Fruit fly (Drosophila melanogaster): Measurements from ENCODE around the gene CG3558.

CG3558 gene

dm6 chr2L:2987681-2988381 is 4.8 kb upstream of the CG3558 start, which contains the start of the genes Chd1 and Bem46 (continued):
- TF ChIP-seq CG17359 (tag; optimal IDR thresholded peaks at IDR 0.05) (peak; percentile 79), dpn (GFP tag; optimal IDR thresholded peaks at IDR 0.05) (peak; percentile 75 to 89), inv (GFP tag; IDR thresholded peaks at IDR 0.05; ENCODE audit: partially characterized antibody) (peak; percentile 39; the same call in 1 of the 2 replicates), CG8944 (GFP tag; optimal IDR thresholded peaks at IDR 0.05) (peak; percentile 70), CG10366 (GFP tag; IDR thresholded peaks at IDR 0.05) (peak; percentile 78), schlank (tag; optimal IDR thresholded peaks at IDR 0.05) (peak; percentile 51), CG12104 (GFP tag; optimal IDR thresholded peaks at IDR 0.05) (peak; percentile 80), gsb (GFP tag; IDR thresholded peaks at IDR 0.05) (peak; percentile 42; the same call in 1 of the 2 replicates), CG1647 (GFP tag; optimal IDR thresholded peaks at IDR 0.05) (peak; percentile 41), CG6765 (GFP tag; optimal IDR thresholded peaks at IDR 0.05) (peak; percentile 54), CG13123 (GFP tag; optimal IDR thresholded peaks at IDR 0.05) (peak; percentile 78), hkb (optimal IDR thresholded peaks at IDR 0.05) (no peak), hkb (GFP tag; IDR thresholded peaks at IDR 0.05) (peak; percentile 72), CG9876 (GFP tag; optimal IDR thresholded peaks at IDR 0.05) (peak; percentile 16), CG14014 (GFP tag; IDR thresholded peaks at IDR 0.05) (peak; percentile 84), CG14667 (GFP tag; IDR thresholded peaks at IDR 0.05) (peak; percentile 83), CG12659 (GFP tag; optimal IDR thresholded peaks at IDR 0.05) (peak; percentile 94), Hsf (GFP tag; optimal IDR thresholded peaks at IDR 0.05) (peak; percentile 87), CG15696 (tag; optimal IDR thresholded peaks at IDR 0.05) (peak; percentile 79), Ssrp (tag; optimal IDR thresholded peaks at IDR 0.05) (peak; percentile 89), CG11085 (GFP tag; IDR thresholded peaks at IDR 0.05) (peak; percentile 57; the same call in 1 of the 2 replicates), crp (GFP tag; optimal IDR thresholded peaks at IDR 0.05) (peak; percentile 64 to 92), CG17328 (GFP tag; IDR thresholded peaks at IDR 0.05) (peak; percentile 74), Ravus (GFP tag; IDR thresholded peaks at IDR 0.05) (peak; percentile 25), mam (GFP tag; optimal IDR thresholded peaks at IDR 0.05) (peak; percentile 89), Side (GFP tag; optimal IDR thresholded peaks at IDR 0.05) (peak; percentile 18), Hr3 (GFP tag; optimal IDR thresholded peaks at IDR 0.05) (peak; percentile 92), jigr1 (GFP tag; IDR thresholded peaks at IDR 0.05) (no peak; the same call in none of the 3 replicates), sqz (GFP tag; optimal IDR thresholded peaks at IDR 0.05) (no peak), TFAM (GFP tag; optimal IDR thresholded peaks at IDR 0.05) (no peak), zen2 (GFP tag; IDR thresholded peaks at IDR 0.05; ENCODE audit: partially characterized antibody) (0 out of 3 replicates have a peak, but pooled peaks have one; percentile 27), ken (GFP tag; IDR thresholded peaks at IDR 0.05) (peak; percentile 83), Hr78 (GFP tag; optimal IDR thresholded peaks at IDR 0.05) (no peak), CG11560 (tag; IDR thresholded peaks at IDR 0.05) (peak; percentile 70; the same call in 2 of the 3 replicates), Abd-B (GFP tag; optimal IDR thresholded peaks at IDR 0.05) (peak; percentile 92), Atf6 (GFP tag; IDR thresholded peaks at IDR 0.05) (peak; percentile 73), CG18599 (GFP tag; optimal IDR thresholded peaks at IDR 0.05) (peak; percentile 88), ems (GFP tag; optimal IDR thresholded peaks at IDR 0.05) (peak; percentile 69), nau (GFP tag; optimal IDR thresholded peaks at IDR 0.05) (no peak), CG14441 (GFP tag; IDR thresholded peaks at IDR 0.05) (peak; percentile 78), klu (GFP tag; IDR thresholded peaks at IDR 0.05) (peak; percentile 87), slbo (GFP tag; IDR thresholded peaks at IDR 0.05) (peak; percentile 93), Hey (tag; optimal IDR thresholded peaks at IDR 0.05) (no peak), Pdp1 (GFP tag; optimal IDR thresholded peaks at IDR 0.05) (peak; percentile 79 to 82), CG42726 (GFP tag; IDR thresholded peaks at IDR 0.05; ENCODE audit: partially characterized antibody) (no peak), unc-4 (GFP tag; IDR thresholded peaks at IDR 0.05; ENCODE audit: partially characterized antibody) (0 out of 2 replicates have a peak, but pooled peaks have one; percentile 14), CG2889 (GFP tag; IDR thresholded peaks at IDR 0.05) (peak; percentile 84; the same call in 2 of the 3 replicates), slou (GFP tag; optimal IDR thresholded peaks at IDR 0.05) (peak; percentile 82), CG12299 (tag; optimal IDR thresholded peaks at IDR 0.05) (peak; percentile 69)
